Fruit fly (Drosophila melanogaster): ENCODE data around the gene scny.
A peak's percentile ranks its signal among the peaks of the same experiment; 100 is the strongest.

DNA sequence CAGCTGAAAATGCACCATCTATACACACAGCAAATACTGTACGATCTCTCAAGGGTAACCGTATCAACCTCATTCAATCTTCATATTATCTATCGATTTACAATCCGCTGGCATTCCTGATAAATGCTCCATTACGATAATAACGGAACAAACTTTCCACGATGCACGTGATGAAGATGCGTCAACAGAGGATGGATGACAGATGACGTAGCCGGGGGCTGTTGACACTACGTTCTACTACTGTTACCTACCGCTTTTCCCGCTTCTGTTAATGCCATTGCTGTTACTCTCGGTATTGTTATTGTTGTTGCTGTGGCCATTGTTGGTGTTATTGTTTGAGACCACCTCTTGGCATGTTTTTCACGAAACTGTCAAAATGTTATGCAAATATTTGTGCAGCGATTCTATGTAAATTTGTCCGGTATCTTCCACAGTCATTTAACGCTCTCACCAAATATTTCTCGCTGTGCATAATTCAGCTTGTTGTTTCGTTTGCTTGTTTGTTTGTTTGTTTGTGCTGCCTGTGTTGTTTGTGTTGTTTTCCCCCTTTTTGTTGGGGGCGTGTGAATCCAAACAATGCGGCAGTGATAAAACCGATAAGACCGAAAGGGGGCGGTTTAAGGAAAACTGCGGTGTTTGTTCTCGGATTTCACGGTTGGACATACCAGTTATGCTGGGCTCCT lies 55.1 kb downstream of the scny start:
- TF ChIP-seq CG13204 (GFP tag; optimal IDR thresholded peaks at IDR 0.05), result no peak
- TF ChIP-seq CG10348 (GFP tag; IDR thresholded peaks at IDR 0.05), result no peak
- TF ChIP-seq CG8301 (tag; optimal IDR thresholded peaks at IDR 0.05), result peak; percentile 6
- TF ChIP-seq D1 (tag; optimal IDR thresholded peaks at IDR 0.05), result no peak
- TF ChIP-seq CG14655 (GFP tag; optimal IDR thresholded peaks at IDR 0.05), result no peak

All from whole organism, pupa.